Worm (Caenorhabditis elegans) whole organism, L1 larva: Measurements from ENCODE around the gene C01G10.10.

Experiments used
- C16A3.4 ChIP-seq: fragments of 150-350 bp; optimal IDR thresholded peaks from 2 replicates; lab custom pipeline; 2014; ENCODE audit warnings: missing biosample characterization, missing genetic modification characterization
- aly-2 ChIP-seq: fragments of 150-350 bp; optimal IDR thresholded peaks from 2 replicates; lab custom pipeline; 2014; ENCODE audit warnings: missing biosample characterization, missing genetic modification characterization
- ama-1 ChIP-seq: fragments of 150-350 bp; optimal IDR thresholded peaks from 2 replicates; lab custom pipeline; 2014
- blmp-1 ChIP-seq: fragments of 150-350 bp; optimal IDR thresholded peaks from 2 replicates; lab custom pipeline; 2014; ENCODE audit warnings: missing biosample characterization, missing genetic modification characterization
- ceh-63 ChIP-seq: fragments of 200-800 bp; sonication (Bioruptor generic); optimal IDR thresholded peaks from 2 replicates; lab custom pipeline; 2018; ENCODE audit warnings: mild to moderate bottlenecking, missing genetic modification characterization, missing compliant biosample characterization
- ceh-82 ChIP-seq, 3 experiments: fragments of 150-350 bp in 1 of 3; sonication (generic microtip) in 2 of 3; optimal IDR thresholded peaks; 2 replicates each; lab custom pipeline; 2014 to 2017; ENCODE audit warnings: missing biosample characterization in 3 of 3, missing genetic modification characterization in 3 of 3
- ceh-88 ChIP-seq: fragments of 200-800 bp; sonication (Bioruptor generic); IDR thresholded peaks from 2 replicates; pipeline ENCODE4 v1.3.6; 2022; ENCODE audit warnings: missing genetic modification characterization, missing compliant biosample characterization
- dpl-1 ChIP-seq, 3 experiments: fragments of 150-350 bp in 2 of 3; sonication (generic microtip) in 1 of 3; optimal IDR thresholded peaks; 2 replicates each; lab custom pipeline; 2014 to 2017; ENCODE audit warnings: missing biosample characterization in 3 of 3, missing genetic modification characterization in 3 of 3, missing genetic modification reagents in 3 of 3
- dsc-1 ChIP-seq: sonication (generic microtip); optimal IDR thresholded peaks from 2 replicates; lab custom pipeline; 2016; ENCODE audit warnings: mild to moderate bottlenecking, missing genetic modification characterization, missing compliant biosample characterization
- efl-1 ChIP-seq, 4 experiments: fragments of 150-350 bp; optimal IDR thresholded peaks in 3 of 4; peaks in 1 of 4; 1 replicate in 1 of 4; 2 replicates in 3 of 4; lab custom pipeline; 2014; ENCODE audit warnings: missing biosample characterization in 2 of 4, missing genetic modification characterization in 2 of 4, missing genetic modification reagents in 2 of 4
- efl-3 ChIP-seq: fragments of 200-800 bp; sonication (Bioruptor generic); optimal IDR thresholded peaks from 2 replicates; lab custom pipeline; 2018; ENCODE audit warnings: mild to moderate bottlenecking, missing genetic modification characterization, missing compliant biosample characterization
- egl-13 ChIP-seq: sonication (generic microtip); optimal IDR thresholded peaks from 2 replicates; lab custom pipeline; 2016; ENCODE audit warnings: missing genotype, missing genetic modification reagents, missing genetic modification characterization, missing compliant biosample characterization
- egl-27 ChIP-seq, 2 experiments: fragments of 150-350 bp in 1 of 2; sonication (generic microtip); optimal IDR thresholded peaks; 3 replicates each; lab custom pipeline; 2017 to 2018; ENCODE audit warnings: missing biosample characterization in 2 of 2, missing genetic modification characterization in 2 of 2, missing genetic modification reagents in 2 of 2
- elt-2 ChIP-seq: sonication (generic microtip); optimal IDR thresholded peaks from 2 replicates; lab custom pipeline; 2016; ENCODE audit warnings: missing genetic modification characterization, mild to moderate bottlenecking, inconsistent platforms, missing compliant biosample characterization, missing genetic modification reagents
- elt-3 ChIP-seq, 6 experiments: fragments of 150-350 bp in 1 of 6; sonication (generic microtip); optimal IDR thresholded peaks; 2 replicates each; lab custom pipeline; 2017 to 2018; ENCODE audit warnings: missing biosample characterization in 6 of 6, missing genetic modification characterization in 6 of 6, inconsistent platforms in 1 of 6
- ets-5 ChIP-seq: fragments of 200-800 bp; sonication (Bioruptor generic); IDR thresholded peaks from 2 replicates; pipeline ENCODE4 v1.3.6; 2022; ENCODE audit warnings: missing genetic modification characterization, missing compliant biosample characterization
- fkh-8 ChIP-seq: sonication (generic microtip); optimal IDR thresholded peaks from 2 replicates; lab custom pipeline; 2016; ENCODE audit warnings: mild to moderate bottlenecking, missing genetic modification characterization, missing compliant biosample characterization
- grh-1 ChIP-seq: fragments of 200-800 bp; sonication (Bioruptor generic); IDR thresholded peaks from 2 replicates; pipeline ENCODE4 v1.3.6; 2022; ENCODE audit warnings: missing genetic modification reagents, missing genetic modification characterization, missing compliant biosample characterization
- irx-1 ChIP-seq: sonication (generic microtip); optimal IDR thresholded peaks from 2 replicates; lab custom pipeline; 2016; ENCODE audit warnings: missing genetic modification characterization, missing compliant biosample characterization
- isw-1 ChIP-seq: fragments of 200-800 bp; sonication (Bioruptor generic); IDR thresholded peaks from 2 replicates; pipeline ENCODE4 v1.3.6; 2022; ENCODE audit warnings: missing genetic modification characterization, missing compliant biosample characterization
- lir-3 ChIP-seq: sonication (generic microtip); optimal IDR thresholded peaks from 2 replicates; lab custom pipeline; 2016; ENCODE audit warnings: mild to moderate bottlenecking, missing genetic modification characterization, moderate library complexity, missing compliant biosample characterization; ENCODE audit not compliant: poor library complexity
- lsy-2 ChIP-seq, 2 experiments: fragments of 150-350 bp; optimal IDR thresholded peaks; 2 replicates each; lab custom pipeline; 2014; ENCODE audit warnings: missing biosample characterization in 2 of 2, missing genetic modification characterization in 2 of 2
- mab-9 ChIP-seq: fragments of 200-800 bp; sonication (Bioruptor generic); IDR thresholded peaks from 2 replicates; pipeline ENCODE4 v1.3.6; 2022; ENCODE audit warnings: missing genetic modification reagents, missing genetic modification characterization, missing compliant biosample characterization
- mep-1 ChIP-seq: fragments of 150-350 bp; optimal IDR thresholded peaks from 2 replicates; lab custom pipeline; 2014; ENCODE audit warnings: missing biosample characterization, missing genetic modification characterization
- nhr-11 ChIP-seq: fragments of 150-350 bp; optimal IDR thresholded peaks from 2 replicates; lab custom pipeline; 2014; ENCODE audit warnings: missing biosample characterization, missing genetic modification characterization
- nhr-12 ChIP-seq: sonication (generic microtip); optimal IDR thresholded peaks from 2 replicates; lab custom pipeline; 2017; ENCODE audit warnings: missing biosample characterization, missing genetic modification characterization
- nhr-19 ChIP-seq: fragments of 200-800 bp; sonication (Bioruptor generic); conservative IDR thresholded peaks from 2 replicates; pipeline ENCODE4 v1.3.6; 2022; ENCODE audit warnings: missing genetic modification characterization, missing compliant biosample characterization
- nhr-20 ChIP-seq: sonication (generic microtip); optimal IDR thresholded peaks from 2 replicates; lab custom pipeline; 2016; ENCODE audit warnings: mild to moderate bottlenecking, missing genetic modification characterization, missing compliant biosample characterization
- nhr-71 ChIP-seq: sonication (generic microtip); optimal IDR thresholded peaks from 2 replicates; lab custom pipeline; 2016; ENCODE audit warnings: mild to moderate bottlenecking, missing genetic modification characterization, moderate library complexity, missing compliant biosample characterization
- nhr-84 ChIP-seq: sonication (generic microtip); optimal IDR thresholded peaks from 2 replicates; lab custom pipeline; 2017; ENCODE audit warnings: missing biosample characterization, missing genetic modification characterization
- nhr-85 ChIP-seq: sonication (generic microtip); peaks from one replicate; lab custom pipeline; 2016; ENCODE audit warnings: missing genetic modification characterization, inconsistent platforms, missing compliant biosample characterization
- pax-3 ChIP-seq: fragments of 200-800 bp; sonication (Bioruptor generic); optimal IDR thresholded peaks from 2 replicates; lab custom pipeline; 2018; ENCODE audit warnings: mild to moderate bottlenecking, missing genetic modification characterization, moderate library complexity, missing compliant biosample characterization
- pqm-1 ChIP-seq: sonication (generic microtip); optimal IDR thresholded peaks from 3 replicates; lab custom pipeline; 2017; ENCODE audit warnings: missing biosample characterization, missing genetic modification characterization
- rnt-1 ChIP-seq: sonication (generic microtip); optimal IDR thresholded peaks from 2 replicates; lab custom pipeline; 2016; ENCODE audit warnings: mild to moderate bottlenecking, missing genetic modification characterization, moderate library complexity, missing compliant biosample characterization
- skn-1 ChIP-seq: fragments of 150-350 bp; optimal IDR thresholded peaks from 2 replicates; lab custom pipeline; 2014; ENCODE audit warnings: missing biosample characterization, missing genetic modification characterization
- snpc-4 ChIP-seq: fragments of 150-350 bp; optimal IDR thresholded peaks from 2 replicates; lab custom pipeline; 2014; ENCODE audit warnings: missing biosample characterization, missing genetic modification characterization
- snu-23 ChIP-seq: sonication (generic microtip); optimal IDR thresholded peaks from 2 replicates; lab custom pipeline; 2016; ENCODE audit warnings: missing genetic modification characterization, missing compliant biosample characterization
- sox-4 ChIP-seq: sonication (generic microtip); optimal IDR thresholded peaks from 2 replicates; lab custom pipeline; 2016; ENCODE audit warnings: missing genetic modification characterization, missing compliant biosample characterization
- sup-37 ChIP-seq: fragments of 200-800 bp; sonication (Bioruptor generic); optimal IDR thresholded peaks from 2 replicates; lab custom pipeline; 2018; ENCODE audit warnings: mild to moderate bottlenecking, missing genetic modification characterization, missing compliant biosample characterization
- swsn-7 ChIP-seq: sonication (generic microtip); optimal IDR thresholded peaks from 2 replicates; lab custom pipeline; 2016; ENCODE audit warnings: missing genetic modification characterization, missing compliant biosample characterization
- tbx-2 ChIP-seq: sonication (generic microtip); optimal IDR thresholded peaks from 2 replicates; lab custom pipeline; 2016; ENCODE audit warnings: missing genetic modification characterization, missing compliant biosample characterization
- unc-130 ChIP-seq: fragments of 150-350 bp; optimal IDR thresholded peaks from 2 replicates; lab custom pipeline; 2017; ENCODE audit warnings: missing biosample characterization, missing genetic modification characterization, inconsistent platforms
- zip-4 ChIP-seq: fragments of 200-800 bp; sonication (Bioruptor generic); optimal IDR thresholded peaks from 2 replicates; lab custom pipeline; 2018; ENCODE audit warnings: mild to moderate bottlenecking, missing genetic modification characterization, moderate library complexity, missing compliant biosample characterization
- ztf-11 ChIP-seq, 2 experiments: sonication (generic microtip); optimal IDR thresholded peaks; 2 replicates each; lab custom pipeline; 2016 to 2017; ENCODE audit warnings: missing genetic modification characterization in 2 of 2, missing biosample characterization in 1 of 2, missing compliant biosample characterization in 1 of 2
- ztf-4 ChIP-seq: fragments of 150-350 bp; optimal IDR thresholded peaks from 2 replicates; lab custom pipeline; 2014; ENCODE audit warnings: missing biosample characterization, missing genetic modification characterization

C01G10.10 gene

DNA sequence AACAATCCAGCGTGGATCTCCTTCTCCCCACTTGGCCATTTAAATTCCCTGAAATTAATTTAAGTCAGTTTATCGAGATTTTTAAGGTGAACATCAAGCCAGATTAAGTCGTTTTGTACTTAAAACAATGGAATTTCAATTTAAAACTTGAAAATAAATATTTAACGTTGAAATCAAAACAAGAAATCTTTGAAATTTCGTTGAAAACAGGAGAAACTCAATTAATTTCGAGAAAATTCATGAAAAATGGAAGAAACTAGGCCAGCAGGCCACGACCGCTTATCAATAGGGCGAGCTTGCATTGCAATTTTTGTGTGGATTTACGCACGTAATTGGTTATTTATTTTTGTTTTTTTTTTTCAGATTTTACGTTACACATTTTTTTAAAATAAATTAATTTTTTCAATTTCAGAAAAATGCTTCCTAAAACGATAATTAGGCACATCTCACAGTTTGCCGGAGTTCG, 3.1 kb upstream of the C01G10.10 start, which contains the start of the genes ahsa-1 and C01G10.7 (continued):
- TF ChIP-seq skn-1 (tag; lab: Kevin White, UChicago), result peak; percentile 74
- peak; percentile 33 for TF ChIP-seq zip-4
- TF ChIP-seq, all 84 proteins: peak for 62

DNA sequence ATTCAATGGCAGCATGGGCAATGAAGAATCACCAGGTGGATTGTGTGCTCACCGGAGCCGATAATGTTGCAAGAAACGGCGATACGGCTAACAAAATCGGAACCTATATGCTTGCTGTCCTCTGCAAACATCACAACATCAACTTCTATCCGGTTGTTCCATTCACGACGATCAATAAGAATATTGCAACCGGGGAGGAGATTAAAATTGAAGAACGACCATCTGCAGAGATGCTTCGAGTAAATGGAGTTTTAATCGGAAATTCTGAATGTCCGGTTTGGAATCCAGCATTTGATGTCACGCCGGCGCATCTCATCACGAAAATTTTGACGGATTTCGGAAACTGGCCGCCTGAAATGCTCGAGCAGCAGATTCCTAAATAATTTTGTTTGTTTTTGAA, 1.4 kb upstream of the C01G10.10 start:
- TF ChIP-seq nhr-71 (peak; percentile 44), efl-1 (optimal IDR thresholded peaks at IDR 0.05; lab: Kevin White, UChicago) (no peak), efl-1 (GFP tag; optimal IDR thresholded peaks at IDR 0.05 in 1 of 2; lab: Kevin White, UChicago) (peak in 1 of 2 experiments; percentile 81), snu-23 (GFP tag; lab: Kevin White, UChicago) (peak; percentile 19), efl-3 (GFP tag; lab: Kevin White, UChicago) (no peak), lsy-2 (tag; optimal IDR thresholded peaks at IDR 0.05; lab: Kevin White, UChicago) (peak in 1 of 2 experiments; percentile 19), ama-1 (lab: Kevin White, UChicago) (peak; percentile 93), nhr-20 (tag; lab: Kevin White, UChicago) (peak; percentile 6), nhr-19 (GFP tag; lab: Robert Waterston, UW) (peak; percentile 16; the same call in 1 of the 2 replicates), rnt-1 (tag; lab: Kevin White, UChicago) (peak; percentile 18), aly-2 (tag; lab: Kevin White, UChicago) (peak; percentile 84), pax-3 (tag; lab: Kevin White, UChicago) (peak; percentile 30), ceh-63 (GFP tag; lab: Kevin White, UChicago) (peak; percentile 48), elt-3 (tag; optimal IDR thresholded peaks at IDR 0.05; lab: Kevin White, UChicago) (no peak), egl-27 (tag; optimal IDR thresholded peaks at IDR 0.05; lab: Kevin White, UChicago) (no peak)

DNA sequence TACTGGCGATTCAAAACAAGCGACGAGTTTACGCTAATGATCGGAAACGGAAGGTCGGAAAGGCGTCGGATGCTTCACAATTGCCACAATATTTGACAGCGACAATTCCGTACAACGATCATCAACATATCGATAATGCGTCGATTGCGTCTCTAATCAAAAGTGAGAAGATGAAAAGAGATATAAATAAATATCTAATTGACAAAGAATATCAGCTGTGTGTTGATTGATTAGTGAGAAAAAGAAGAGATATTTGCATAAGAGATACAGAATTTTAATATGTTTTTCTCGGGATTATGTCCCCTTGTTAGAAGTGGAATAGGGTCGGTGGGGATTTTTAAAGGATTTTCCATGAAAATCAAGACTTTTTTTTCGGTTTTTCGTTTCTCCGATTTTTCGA, 3.7 kb downstream of the C01G10.10 start:
- TF ChIP-seq ets-5 (GFP tag; lab: Robert Waterston, UW) (no peak), sup-37 (GFP tag; lab: Kevin White, UChicago) (no peak), mep-1 (tag; lab: Kevin White, UChicago) (no peak), nhr-12 (no peak), dsc-1 (tag; lab: Kevin White, UChicago) (peak; percentile 64), irx-1 (no peak), lir-3 (tag; lab: Kevin White, UChicago) (no peak), snpc-4 (no peak), blmp-1 (tag; lab: Kevin White, UChicago) (peak; percentile 66)

DNA sequence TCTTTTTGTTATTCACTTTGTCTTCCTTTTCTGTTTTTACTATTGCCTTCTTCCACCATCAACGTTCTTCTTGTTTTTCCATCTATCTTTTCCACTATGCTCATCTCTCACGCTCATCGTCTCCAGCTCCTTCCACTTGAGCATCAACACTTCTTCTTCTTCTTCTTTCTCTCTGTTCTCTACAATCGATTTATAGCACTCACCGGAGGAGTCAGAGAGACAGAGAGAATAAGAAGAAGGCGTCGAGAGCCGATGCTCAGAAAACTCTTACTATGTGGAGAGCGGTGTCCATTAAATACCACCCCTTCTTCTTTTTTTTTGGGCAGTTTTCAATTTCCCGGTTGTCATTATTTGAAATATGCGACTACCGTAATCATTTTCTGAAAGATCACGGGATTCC, 7.3 kb downstream of the C01G10.10 start:
- peak in 2 of 3 experiments; percentile 16 to 48 for TF ChIP-seq ceh-82 (tag; optimal IDR thresholded peaks at IDR 0.05; lab: Kevin White, UChicago)
- no peak for TF ChIP-seq snpc-4
- TF ChIP-seq efl-1 (optimal IDR thresholded peaks at IDR 0.05; lab: Kevin White, UChicago), result peak; percentile 12 to 24
- peak in 1 of 2 experiments; percentile 11 for TF ChIP-seq efl-1 (GFP tag; optimal IDR thresholded peaks at IDR 0.05 in 1 of 2; lab: Kevin White, UChicago)
- TF ChIP-seq elt-2 (tag; lab: Kevin White, UChicago), result no peak
- TF ChIP-seq C16A3.4 (tag; lab: Kevin White, UChicago), result no peak
- TF ChIP-seq ztf-4 (tag; lab: Kevin White, UChicago), result no peak
- no peak for TF ChIP-seq mab-9 (GFP tag; lab: Robert Waterston, UW)
- peak; percentile 23 for TF ChIP-seq rnt-1 (tag; lab: Kevin White, UChicago)
- TF ChIP-seq ceh-63 (GFP tag; lab: Kevin White, UChicago), result no peak
- no peak for TF ChIP-seq sup-37 (GFP tag; lab: Kevin White, UChicago)
- TF ChIP-seq nhr-11 (tag; lab: Kevin White, UChicago), result no peak
- no peak for TF ChIP-seq nhr-19 (GFP tag; lab: Robert Waterston, UW)
- TF ChIP-seq fkh-8 (tag; lab: Kevin White, UChicago), result no peak
- no peak for TF ChIP-seq grh-1
- TF ChIP-seq unc-130 (tag; lab: Kevin White, UChicago), result no peak
- no peak for TF ChIP-seq nhr-85 (tag; lab: Kevin White, UChicago)
- no peak for TF ChIP-seq nhr-12
- TF ChIP-seq sox-4, result no peak
- no peak for TF ChIP-seq pqm-1
- no peak for TF ChIP-seq ceh-88 (GFP tag; lab: Robert Waterston, UW)
- no peak for TF ChIP-seq tbx-2 (tag; lab: Kevin White, UChicago)
- no peak for TF ChIP-seq snu-23 (GFP tag; lab: Kevin White, UChicago)
- no peak for TF ChIP-seq egl-13 (tag; lab: Kevin White, UChicago)
- no peak for TF ChIP-seq blmp-1 (tag; lab: Kevin White, UChicago)
- TF ChIP-seq ztf-11 (tag; optimal IDR thresholded peaks at IDR 0.05; lab: Kevin White, UChicago), result no peak
- peak in 1 of 3 experiments; percentile 7 for TF ChIP-seq dpl-1 (GFP tag; optimal IDR thresholded peaks at IDR 0.05; lab: Kevin White, UChicago)
- TF ChIP-seq isw-1 (GFP tag; lab: Robert Waterston, UW), result no peak
- TF ChIP-seq lir-3 (tag; lab: Kevin White, UChicago), result no peak
- no peak for TF ChIP-seq swsn-7
- TF ChIP-seq nhr-84, result no peak
